Worm (Caenorhabditis elegans) whole organism, late embryonic: ENCODE measurements around the gene hlh-34.

Source experiments
- ceh-22 ChIP-seq: sonication (generic microtip); optimal IDR thresholded peaks from 2 replicates; lab custom pipeline; 2017; ENCODE audit warnings: missing biosample characterization, missing genetic modification characterization
- madf-2 ChIP-seq: sonication (generic microtip); optimal IDR thresholded peaks from 2 replicates; lab custom pipeline; 2017; ENCODE audit warnings: missing genetic modification characterization, missing compliant biosample characterization
- pqm-1 ChIP-seq: sonication (generic microtip); optimal IDR thresholded peaks from 2 replicates; lab custom pipeline; 2016; ENCODE audit warnings: missing genetic modification characterization, missing compliant biosample characterization
- tbx-7 ChIP-seq: sonication (generic microtip); optimal IDR thresholded peaks from 2 replicates; lab custom pipeline; 2016; ENCODE audit warnings: missing genotype, missing genetic modification characterization, missing compliant biosample characterization

DNA sequence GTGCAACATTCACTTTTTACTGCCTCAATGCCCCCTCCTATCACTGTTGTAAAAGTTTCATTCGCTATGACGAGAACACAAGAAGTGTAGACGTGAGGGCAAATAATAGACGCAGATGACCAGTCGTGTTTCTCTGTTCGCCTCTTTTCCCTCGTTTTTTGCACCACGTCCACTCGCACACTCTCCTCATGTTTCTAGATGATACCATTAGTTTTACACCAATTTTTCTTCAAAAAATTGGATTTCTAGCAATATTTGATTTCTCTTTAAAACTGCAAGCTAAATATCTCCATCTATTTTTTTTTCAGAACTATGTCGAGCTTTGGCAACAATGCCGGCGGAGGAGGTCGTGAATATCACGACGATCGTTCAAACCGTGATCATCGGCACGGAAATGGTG, 42.1 kb downstream of the hlh-34 start, which contains the start of gene rde-12:
- TF ChIP-seq tbx-7 (tag; lab: Kevin White, UChicago) (no peak), ceh-22 (no peak), madf-2 (tag; lab: Kevin White, UChicago) (no peak), pqm-1 (no peak)
